Fruit fly (Drosophila melanogaster): Measurements from ENCODE around the gene gudu.

Gene gudu

DNA sequence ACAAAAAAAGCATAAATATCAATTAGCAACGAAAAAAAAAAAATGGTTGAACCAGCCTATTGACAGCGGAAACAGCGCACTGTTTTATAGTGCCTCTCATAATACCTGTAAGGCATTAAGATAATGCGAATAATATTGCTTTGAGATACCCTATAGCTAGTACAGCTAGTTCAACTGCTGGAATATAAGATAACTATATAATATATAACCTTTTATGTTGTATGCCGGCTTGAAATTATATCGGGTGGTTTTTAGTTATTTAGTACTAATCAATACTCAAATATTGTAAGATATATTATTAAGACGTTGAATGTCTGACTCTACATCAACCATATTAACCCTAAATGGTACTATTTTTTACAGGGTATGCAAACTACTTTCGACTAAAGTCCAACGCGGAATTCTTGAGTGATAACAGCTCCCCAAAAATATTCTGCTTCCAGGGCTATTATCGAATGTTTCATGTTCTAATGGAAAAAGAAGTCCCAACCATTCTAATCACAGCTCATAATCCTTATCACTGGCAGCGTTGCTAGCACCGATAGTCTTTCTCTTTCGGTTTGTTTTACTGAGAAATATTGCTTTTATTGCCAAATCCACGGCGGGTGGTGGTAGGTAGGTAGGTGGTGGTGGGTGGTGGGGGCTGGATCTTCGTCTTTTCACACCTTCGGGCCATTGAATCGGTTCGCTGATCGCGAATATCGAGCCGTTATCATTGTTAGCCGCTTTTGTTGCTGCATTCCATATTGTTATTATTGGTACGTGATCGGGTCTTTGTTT, 45.8 kb downstream of the gudu start (continued):
- TF ChIP-seq CG31388 (GFP tag; optimal IDR thresholded peaks at IDR 0.05) = no peak
- no peak for TF ChIP-seq bigmax (GFP tag; optimal IDR thresholded peaks at IDR 0.05)
- no peak for TF ChIP-seq ERR (GFP tag; optimal IDR thresholded peaks at IDR 0.05)
- TF ChIP-seq tio (GFP tag; optimal IDR thresholded peaks at IDR 0.05) = no peak
- peak in 1 of 2 experiments; percentile 34 for TF ChIP-seq insv (GFP tag; optimal IDR thresholded peaks at IDR 0.05)
- TF ChIP-seq CG1602 (GFP tag; optimal IDR thresholded peaks at IDR 0.05) = peak; percentile 13
- no peak for TF ChIP-seq zen2 (GFP tag; IDR thresholded peaks at IDR 0.05; ENCODE audit: partially characterized antibody)
- TF ChIP-seq lola (GFP tag; optimal IDR thresholded peaks at IDR 0.05) = peak in 1 of 3 experiments; percentile 32
- no peak for TF ChIP-seq CG2116 (GFP tag; optimal IDR thresholded peaks at IDR 0.05)
- TF ChIP-seq cad (GFP tag; optimal IDR thresholded peaks at IDR 0.05) = no peak
- TF ChIP-seq HmgD (GFP tag; optimal IDR thresholded peaks at IDR 0.05) = no peak
- peak; percentile 23 for TF ChIP-seq Fer2 (tag; optimal IDR thresholded peaks at IDR 0.05)
- peak; percentile 73; the same call in 2 of the 3 replicates for TF ChIP-seq CG2889 (GFP tag; IDR thresholded peaks at IDR 0.05)
- TF ChIP-seq CG9437 (GFP tag; optimal IDR thresholded peaks at IDR 0.05) = peak; percentile 59
- TF ChIP-seq CG6175 (GFP tag; IDR thresholded peaks at IDR 0.05) = peak; percentile 24; the same call in 1 of the 3 replicates
- TF ChIP-seq ash1 (GFP tag; optimal IDR thresholded peaks at IDR 0.05) = no peak
- TF ChIP-seq CG12299 (tag; optimal IDR thresholded peaks at IDR 0.05) = peak; percentile 85
- peak in 1 of 2 experiments; percentile 56 for TF ChIP-seq eve (GFP tag; optimal IDR thresholded peaks at IDR 0.05)
- TF ChIP-seq unpg (GFP tag; optimal IDR thresholded peaks at IDR 0.05) = peak; percentile 74
- TF ChIP-seq CG2678 (tag; optimal IDR thresholded peaks at IDR 0.05) = peak; percentile 85
- TF ChIP-seq nmo (GFP tag; optimal IDR thresholded peaks at IDR 0.05) = peak; percentile 73
- peak; percentile 41 for TF ChIP-seq Blimp-1 (GFP tag; optimal IDR thresholded peaks at IDR 0.05)
- TF ChIP-seq CkIIα-i1 (GFP tag; IDR thresholded peaks at IDR 0.05) = no peak
- peak; percentile 73 for TF ChIP-seq bowl (GFP tag; IDR thresholded peaks at IDR 0.05)
- TF ChIP-seq fu2 (GFP tag; optimal IDR thresholded peaks at IDR 0.05) = no peak
- TF ChIP-seq CG16815 (GFP tag; optimal IDR thresholded peaks at IDR 0.05) = peak; percentile 63
- no peak for TF ChIP-seq CTCF (GFP tag; optimal IDR thresholded peaks at IDR 0.05)
- no peak for TF ChIP-seq HLH4C (GFP tag; IDR thresholded peaks at IDR 0.05; ENCODE audit: partially characterized antibody)
- no peak for TF ChIP-seq Hr39 (optimal IDR thresholded peaks at IDR 0.05)
- TF ChIP-seq NC2α (GFP tag; optimal IDR thresholded peaks at IDR 0.05) = no peak
- TF ChIP-seq Atf6 (GFP tag; IDR thresholded peaks at IDR 0.05) = peak; percentile 95
- TF ChIP-seq luna (GFP tag; optimal IDR thresholded peaks at IDR 0.05) = no peak
- peak; percentile 73 for TF ChIP-seq CG9215 (GFP tag; IDR thresholded peaks at IDR 0.05)
- TF ChIP-seq Dek (tag; optimal IDR thresholded peaks at IDR 0.05) = peak; percentile 91
- no peak for TF ChIP-seq fd102C (GFP tag; optimal IDR thresholded peaks at IDR 0.05)
- TF ChIP-seq CG9817 (tag; optimal IDR thresholded peaks at IDR 0.05) = peak; percentile 84
- peak; percentile 44; the same call in 1 of the 3 replicates for TF ChIP-seq ken (GFP tag; IDR thresholded peaks at IDR 0.05)
- TF ChIP-seq CG5245 (GFP tag; optimal IDR thresholded peaks at IDR 0.05) = no peak
- peak; percentile 89 for TF ChIP-seq tgo (GFP tag; IDR thresholded peaks at IDR 0.05)
- no peak for TF ChIP-seq dati (GFP tag; IDR thresholded peaks at IDR 0.05)
- TF ChIP-seq sisA (GFP tag; IDR thresholded peaks at IDR 0.05) = peak; percentile 74
- TF ChIP-seq CG11696 (GFP tag; IDR thresholded peaks at IDR 0.05) = peak; percentile 62
- TF ChIP-seq eyg (GFP tag; optimal IDR thresholded peaks at IDR 0.05) = no peak
- no peak for TF ChIP-seq jumu (GFP tag; optimal IDR thresholded peaks at IDR 0.05)
- TF ChIP-seq CG12104 (GFP tag; optimal IDR thresholded peaks at IDR 0.05) = no peak
- TF ChIP-seq CG10654 (GFP tag; optimal IDR thresholded peaks at IDR 0.05) = no peak
- no peak for TF ChIP-seq kni (GFP tag; optimal IDR thresholded peaks at IDR 0.05)
- TF ChIP-seq CG4424 (GFP tag; optimal IDR thresholded peaks at IDR 0.05) = no peak
- peak; percentile 63 for TF ChIP-seq CG4854 (GFP tag; optimal IDR thresholded peaks at IDR 0.05)
- TF ChIP-seq Dbx (GFP tag; IDR thresholded peaks at IDR 0.05) = peak; percentile 91
- TF ChIP-seq CG17802 (tag; optimal IDR thresholded peaks at IDR 0.05) = no peak

Measured in whole organism, embryonic.